Worm (Caenorhabditis elegans) whole organism, L4 larva: Measurements from ENCODE around the gene wht-3.
A peak's percentile ranks its signal among the peaks of the same experiment; 100 is the strongest.

ENCODE experiments used
- F26F4.8 ChIP-seq: fragments of 200-800 bp; sonication (Bioruptor generic); conservative IDR thresholded peaks from 2 replicates; pipeline ENCODE4 v1.3.6; 2022; ENCODE audit warnings: missing genetic modification characterization, missing compliant biosample characterization
- F37D6.2 ChIP-seq: sonication (generic microtip); optimal IDR thresholded peaks from 2 replicates; lab custom pipeline; 2016; ENCODE audit warnings: mild to moderate bottlenecking, missing genetic modification characterization, missing compliant biosample characterization
- F44E2.7 ChIP-seq: fragments of 200-800 bp; sonication (Bioruptor generic); IDR thresholded peaks from 2 replicates; pipeline ENCODE4 v2.1.2; 2022; ENCODE audit warnings: missing genetic modification characterization, missing compliant biosample characterization
- F49E8.2 ChIP-seq: sonication (generic microtip); optimal IDR thresholded peaks from 2 replicates; lab custom pipeline; 2016; ENCODE audit warnings: missing compliant biosample characterization, mild to moderate bottlenecking, missing genetic modification characterization, borderline replicate concordance
- R02D3.7 ChIP-seq: fragments of 150-350 bp; sonication (generic microtip); optimal IDR thresholded peaks from 3 replicates; lab custom pipeline; 2014; ENCODE audit warnings: missing biosample characterization, missing genetic modification characterization
- T20F7.1 ChIP-seq: fragments of 200-800 bp; sonication (Bioruptor generic); optimal IDR thresholded peaks from 2 replicates; lab custom pipeline; 2018; ENCODE audit warnings: mild to moderate bottlenecking, missing genetic modification characterization, missing compliant biosample characterization
- T26A8.4 ChIP-seq: fragments of 200-800 bp; sonication (Bioruptor generic); IDR thresholded peaks from 2 replicates; pipeline ENCODE4 v1.3.6; 2022; ENCODE audit warnings: missing genetic modification characterization, missing compliant biosample characterization
- Y105C5A.15 ChIP-seq: fragments of 200-800 bp; sonication (Bioruptor generic); IDR thresholded peaks from 2 replicates; pipeline ENCODE4 v1.3.6; 2022; ENCODE audit warnings: missing genetic modification characterization, missing compliant biosample characterization
- Y5F2A.4 ChIP-seq: fragments of 200-800 bp; sonication (Bioruptor generic); optimal IDR thresholded peaks from 2 replicates; lab custom pipeline; 2018; ENCODE audit warnings: mild to moderate bottlenecking, missing genetic modification characterization, missing compliant biosample characterization
- Y75B8A.6 ChIP-seq: fragments of 200-800 bp; sonication (Bioruptor generic); IDR thresholded peaks from 2 replicates; pipeline ENCODE4 v1.3.6; 2022; ENCODE audit warnings: missing genetic modification reagents, missing genetic modification characterization, missing compliant biosample characterization
- arid-1 ChIP-seq: fragments of 200-800 bp; sonication (Bioruptor generic); conservative IDR thresholded peaks from 2 replicates; pipeline ENCODE4 v1.3.6; 2022; ENCODE audit warnings: missing genetic modification reagents, missing genetic modification characterization, missing compliant biosample characterization
- attf-4 ChIP-seq: sonication (generic microtip); optimal IDR thresholded peaks from 3 replicates; lab custom pipeline; 2017; ENCODE audit warnings: missing biosample characterization, missing genetic modification characterization
- ceh-32 ChIP-seq: sonication (generic microtip); optimal IDR thresholded peaks from 2 replicates; lab custom pipeline; 2016; ENCODE audit warnings: mild to moderate bottlenecking, missing genetic modification characterization, missing compliant biosample characterization; ENCODE audit not compliant: poor library complexity
- ceh-62 ChIP-seq: sonication (generic microtip); optimal IDR thresholded peaks from 2 replicates; lab custom pipeline; 2017; ENCODE audit warnings: missing biosample characterization, missing genetic modification characterization
- daf-12 ChIP-seq: fragments of 150-350 bp; optimal IDR thresholded peaks from 2 replicates; lab custom pipeline; 2014; ENCODE audit warnings: missing biosample characterization, missing genetic modification reagents, missing genetic modification characterization
- duxl-1 ChIP-seq: sonication (generic microtip); optimal IDR thresholded peaks from 2 replicates; lab custom pipeline; 2016; ENCODE audit warnings: mild to moderate bottlenecking, missing genetic modification characterization, moderate library complexity, missing compliant biosample characterization; ENCODE audit not compliant: poor library complexity
- egl-43 ChIP-seq: fragments of 200-800 bp; sonication (Bioruptor generic); IDR thresholded peaks from 2 replicates; pipeline ENCODE4 v1.3.6; 2022; ENCODE audit warnings: missing genetic modification reagents, missing genetic modification characterization, missing compliant biosample characterization
- fkh-10 ChIP-seq: fragments of 150-350 bp; optimal IDR thresholded peaks from 2 replicates; lab custom pipeline; 2014; ENCODE audit warnings: missing biosample characterization, missing genetic modification reagents, missing genetic modification characterization
- gei-8 ChIP-seq: fragments of 200-800 bp; sonication (Bioruptor generic); optimal IDR thresholded peaks from 2 replicates; lab custom pipeline; 2018; ENCODE audit warnings: mild to moderate bottlenecking, missing genetic modification characterization, missing compliant biosample characterization
- hif-1 ChIP-seq, 2 experiments: sonication (generic microtip); optimal IDR thresholded peaks; 2 replicates each; lab custom pipeline; 2016 to 2017; ENCODE audit warnings: missing compliant biosample characterization in 2 of 2, missing genetic modification characterization in 2 of 2, missing genetic modification reagents in 2 of 2, missing genotype in 2 of 2, mild to moderate bottlenecking in 1 of 2
- hlh-11 ChIP-seq: fragments of 200-800 bp; sonication (Bioruptor generic); optimal IDR thresholded peaks from 2 replicates; lab custom pipeline; 2018; ENCODE audit warnings: mild to moderate bottlenecking, missing genetic modification characterization, missing compliant biosample characterization
- hlh-30 ChIP-seq: sonication (generic microtip); optimal IDR thresholded peaks from 2 replicates; lab custom pipeline; 2017; ENCODE audit warnings: antibody characterized with exemption, mild to moderate bottlenecking, missing genetic modification characterization, missing compliant biosample characterization; ENCODE audit not compliant: insufficient read depth
- hmg-1.1 ChIP-seq: fragments of 200-800 bp; sonication (Bioruptor generic); IDR thresholded peaks from 2 replicates; pipeline ENCODE4 v1.3.6; 2022; ENCODE audit warnings: missing genetic modification reagents, missing genetic modification characterization, missing compliant biosample characterization
- lim-7 ChIP-seq: fragments of 200-800 bp; sonication (Bioruptor generic); IDR thresholded peaks from 2 replicates; pipeline ENCODE4 v1.3.6; 2022; ENCODE audit warnings: missing genetic modification characterization, missing compliant biosample characterization
- lin-38 ChIP-seq: fragments of 200-800 bp; sonication (Bioruptor generic); IDR thresholded peaks from 2 replicates; pipeline ENCODE4 v1.3.6; 2022; ENCODE audit warnings: missing genetic modification reagents, missing genetic modification characterization, missing compliant biosample characterization
- lin-39 ChIP-seq: fragments of 150-350 bp; optimal IDR thresholded peaks from 2 replicates; lab custom pipeline; 2014; ENCODE audit warnings: missing biosample characterization, missing genetic modification reagents, missing genetic modification characterization
- lir-3 ChIP-seq: sonication (generic microtip); optimal IDR thresholded peaks from 2 replicates; lab custom pipeline; 2016; ENCODE audit warnings: mild to moderate bottlenecking, missing genetic modification characterization, missing compliant biosample characterization
- lsy-2 ChIP-seq, 2 experiments: fragments of 150-350 bp in 1 of 2; sonication (generic microtip) in 1 of 2; optimal IDR thresholded peaks; 2 replicates each; lab custom pipeline; 2014 to 2017; ENCODE audit warnings: missing biosample characterization in 2 of 2, missing genetic modification characterization in 2 of 2
- mep-1 ChIP-seq: fragments of 150-350 bp; sonication (generic microtip); optimal IDR thresholded peaks from 3 replicates; lab custom pipeline; 2014; ENCODE audit warnings: missing biosample characterization, missing genetic modification characterization
- mxl-2 ChIP-seq: fragments of 200-800 bp; sonication (Bioruptor generic); conservative IDR thresholded peaks from 2 replicates; pipeline ENCODE4 v1.3.6; 2022; ENCODE audit warnings: missing genetic modification reagents, missing genetic modification characterization, missing compliant biosample characterization
- nhr-102 ChIP-seq: sonication (generic microtip); optimal IDR thresholded peaks from 2 replicates; lab custom pipeline; 2016; ENCODE audit warnings: mild to moderate bottlenecking, missing genetic modification characterization, moderate library complexity, missing compliant biosample characterization
- nhr-111 ChIP-seq: fragments of 200-800 bp; sonication (Bioruptor generic); optimal IDR thresholded peaks from 2 replicates; lab custom pipeline; 2018; ENCODE audit warnings: mild to moderate bottlenecking, missing genetic modification characterization, missing compliant biosample characterization
- nhr-237 ChIP-seq: sonication (generic microtip); optimal IDR thresholded peaks from 2 replicates; lab custom pipeline; 2017; ENCODE audit warnings: missing biosample characterization, missing genetic modification characterization
- nhr-6 ChIP-seq: fragments of 150-350 bp; optimal IDR thresholded peaks from 2 replicates; lab custom pipeline; 2014; ENCODE audit warnings: missing biosample characterization, missing genetic modification characterization
- pha-4 ChIP-seq, 2 experiments: fragments of 150-350 bp in 1 of 2; fragments of 200-800 bp in 1 of 2; sonication (Bioruptor generic) in 1 of 2; IDR thresholded peaks in 1 of 2; optimal IDR thresholded peaks in 1 of 2; 2 replicates each; pipeline versions ENCODE4 v1.3.6 to Lab custom; 2014 to 2022; ENCODE audit warnings: missing genetic modification characterization in 2 of 2, missing genetic modification reagents in 2 of 2, missing biosample characterization in 1 of 2, missing compliant biosample characterization in 1 of 2
- saeg-2 ChIP-seq: fragments of 200-800 bp; sonication (Bioruptor generic); IDR thresholded peaks from 2 replicates; pipeline ENCODE4 v1.3.6; 2022; ENCODE audit warnings: missing genetic modification reagents, missing genetic modification characterization, missing compliant biosample characterization
- spr-1 ChIP-seq: sonication (generic microtip); optimal IDR thresholded peaks from 2 replicates; lab custom pipeline; 2016; ENCODE audit warnings: mild to moderate bottlenecking, missing genetic modification characterization, missing compliant biosample characterization
- tag-97 ChIP-seq: fragments of 200-800 bp; sonication (Bioruptor generic); IDR thresholded peaks from 2 replicates; pipeline ENCODE4 v1.3.6; 2022; ENCODE audit warnings: missing genetic modification characterization, missing compliant biosample characterization
- tra-1 ChIP-seq: fragments of 200-800 bp; sonication (Bioruptor generic); IDR thresholded peaks from 2 replicates; pipeline ENCODE4 v1.3.6; 2022; ENCODE audit warnings: missing genetic modification reagents, missing genetic modification characterization, missing compliant biosample characterization
- unc-130 ChIP-seq: sonication (generic microtip); optimal IDR thresholded peaks from 2 replicates; lab custom pipeline; 2016; ENCODE audit warnings: missing genetic modification reagents, missing genetic modification characterization, missing compliant biosample characterization
- vab-7 ChIP-seq: fragments of 200-800 bp; sonication (Bioruptor generic); IDR thresholded peaks from 2 replicates; pipeline ENCODE4 v1.3.6; 2022; ENCODE audit warnings: missing genetic modification reagents, missing genetic modification characterization, missing compliant biosample characterization
- zfp-3 ChIP-seq: fragments of 200-800 bp; sonication (Bioruptor generic); conservative IDR thresholded peaks from 2 replicates; pipeline ENCODE4 v1.3.6; 2022; ENCODE audit warnings: missing genetic modification reagents, missing genetic modification characterization, missing compliant biosample characterization
- zip-2 ChIP-seq: fragments of 150-350 bp; optimal IDR thresholded peaks from 2 replicates; lab custom pipeline; 2014; ENCODE audit warnings: missing biosample characterization, missing genetic modification characterization

wht-3 gene

DNA sequence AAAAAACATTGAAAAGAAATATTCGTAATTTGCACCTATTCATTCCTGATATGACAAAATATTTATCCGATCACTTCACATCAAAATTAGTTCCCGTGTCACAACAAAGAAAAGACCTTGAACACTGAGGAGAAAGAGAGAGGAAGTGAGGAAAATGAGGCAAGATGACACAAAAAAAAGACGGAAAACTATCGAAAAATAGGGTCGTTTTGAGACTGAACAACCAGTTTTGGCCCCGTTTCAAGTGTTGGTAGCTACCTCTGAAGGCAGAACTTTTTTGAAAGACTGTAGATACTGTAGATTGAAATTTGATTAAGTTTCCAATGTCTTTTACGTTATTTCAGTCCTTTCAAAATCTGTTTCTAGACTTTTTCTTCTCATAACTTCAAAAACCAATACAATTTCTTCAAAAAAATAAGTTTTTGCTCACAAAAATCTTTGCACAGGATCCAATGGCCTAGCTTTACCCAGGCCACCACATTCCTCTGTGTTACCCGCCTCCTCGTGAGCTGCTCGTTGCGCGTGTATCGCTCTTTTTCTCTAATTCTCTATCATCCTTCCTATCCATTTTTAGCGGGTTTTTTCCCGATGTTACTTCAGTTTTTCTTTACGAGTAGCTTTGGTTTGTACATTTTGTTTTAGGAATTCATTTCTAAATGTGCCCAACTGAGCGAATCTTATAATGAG is 45.0 kb upstream of the wht-3 start (continued):
- TF ChIP-seq nhr-6 (tag; lab: Kevin White, UChicago) (peak; percentile 45), lsy-2 (tag; optimal IDR thresholded peaks at IDR 0.05; lab: Kevin White, UChicago) (peak; percentile 49 to 82), hmg-1.1 (GFP tag; lab: Robert Waterston, UW) (peak; percentile 68), F37D6.2 (tag; lab: Kevin White, UChicago) (no peak), lir-3 (tag; lab: Kevin White, UChicago) (no peak), lin-38 (peak; percentile 30; the same call in 1 of the 2 replicates), R02D3.7 (tag; lab: Kevin White, UChicago) (no peak), mep-1 (peak; percentile 65)
- TF ChIP-seq, all 104 proteins: peak for 18

DNA sequence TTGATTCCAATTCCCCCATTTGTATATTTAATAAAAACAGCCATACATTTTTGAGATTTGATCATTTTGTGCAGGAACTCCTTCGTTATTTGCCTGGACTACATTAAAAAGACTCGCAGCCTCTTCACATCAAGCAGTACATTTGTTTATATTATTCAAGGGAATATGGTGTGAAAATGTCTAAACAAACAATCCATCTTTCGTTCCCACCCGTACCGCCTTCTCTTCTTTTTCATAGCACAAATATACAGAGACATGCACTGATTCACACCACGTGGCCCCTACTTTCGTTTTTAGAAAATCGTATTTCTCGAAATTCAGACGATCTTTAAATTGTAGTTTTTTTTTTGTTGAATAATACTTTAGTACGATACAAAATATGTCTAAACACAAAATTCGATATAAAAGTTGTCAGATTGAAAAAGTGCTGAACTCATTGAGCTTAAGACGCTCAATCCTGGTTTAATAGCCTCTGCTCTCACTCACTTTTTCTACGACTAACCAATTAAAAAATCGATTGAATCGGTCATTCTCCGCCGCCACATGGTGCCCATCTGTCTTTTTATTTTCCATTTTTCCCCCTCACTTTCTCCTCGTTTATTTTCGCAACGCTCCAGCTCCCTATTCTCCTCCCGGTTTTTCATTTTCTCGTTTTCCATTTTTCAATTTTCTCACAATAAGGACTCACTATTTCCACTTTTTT is 44.1 kb upstream of the wht-3 start:
- TF ChIP-seq gei-8 (GFP tag; lab: Kevin White, UChicago) (peak; percentile 15), saeg-2 (GFP tag; lab: Robert Waterston, UW) (peak; percentile 73; the same call in 1 of the 2 replicates), nhr-102 (tag; lab: Kevin White, UChicago) (peak; percentile 90), lim-7 (GFP tag; lab: Robert Waterston, UW) (no peak), hif-1 (tag; optimal IDR thresholded peaks at IDR 0.05; lab: Kevin White, UChicago) (peak in 1 of 2 experiments; percentile 63), attf-4 (tag; lab: Kevin White, UChicago) (peak; percentile 69), nhr-111 (GFP tag; lab: Kevin White, UChicago) (peak; percentile 80), ceh-62 (tag; lab: Kevin White, UChicago) (no peak), zfp-3 (GFP tag; lab: Robert Waterston, UW) (peak; percentile 95), daf-12 (tag; lab: Kevin White, UChicago) (no peak), vab-7 (GFP tag; lab: Robert Waterston, UW) (no peak), zip-2 (peak; percentile 49), F26F4.8 (no peak), T20F7.1 (peak; percentile 75), fkh-10 (GFP tag; lab: Kevin White, UChicago) (no peak), T26A8.4 (peak; percentile 97), hlh-11 (tag; lab: Kevin White, UChicago) (peak; percentile 48), F49E8.2 (tag; lab: Kevin White, UChicago) (no peak), lir-3 (tag; lab: Kevin White, UChicago) (no peak), mep-1 (peak; percentile 76), tra-1 (GFP tag; lab: Robert Waterston, UW) (0 out of 2 replicates have a peak, but pooled peaks have one; percentile 36), Y5F2A.4 (GFP tag; lab: Kevin White, UChicago) (peak; percentile 54), ceh-32 (tag; lab: Kevin White, UChicago) (no peak), arid-1 (GFP tag; lab: Robert Waterston, UW) (peak; percentile 84), duxl-1 (tag; lab: Kevin White, UChicago) (peak; percentile 42), lin-39 (tag; lab: Kevin White, UChicago) (no peak), F44E2.7 (GFP tag; lab: Robert Waterston, UW) (peak; percentile 64; the same call in 1 of the 2 replicates), pha-4 (GFP tag; IDR thresholded peaks at IDR 0.05; lab: Robert Waterston, UW) (peak; percentile 67; the same call in 1 of the 2 replicates), pha-4 (tag; optimal IDR thresholded peaks at IDR 0.05; lab: Kevin White, UChicago) (peak; percentile 7), Y75B8A.6 (GFP tag; lab: Robert Waterston, UW) (peak; percentile 56; the same call in 1 of the 2 replicates), hmg-1.1 (GFP tag; lab: Robert Waterston, UW) (peak; percentile 52), nhr-237 (tag; lab: Kevin White, UChicago) (no peak), mxl-2 (GFP tag; lab: Robert Waterston, UW) (no peak), egl-43 (GFP tag; lab: Robert Waterston, UW) (no peak), hlh-30 (tag; lab: Kevin White, UChicago) (peak; percentile 37), unc-130 (GFP tag; lab: Kevin White, UChicago) (peak; percentile 24), spr-1 (tag; lab: Kevin White, UChicago) (peak; percentile 48), tag-97 (GFP tag; lab: Robert Waterston, UW) (no peak), Y105C5A.15 (peak; percentile 66; the same call in 1 of the 2 replicates), F37D6.2 (tag; lab: Kevin White, UChicago) (peak; percentile 45)
